Fruit fly (Drosophila melanogaster): ENCODE data around the gene CG45012.

CG45012 gene

DNA sequence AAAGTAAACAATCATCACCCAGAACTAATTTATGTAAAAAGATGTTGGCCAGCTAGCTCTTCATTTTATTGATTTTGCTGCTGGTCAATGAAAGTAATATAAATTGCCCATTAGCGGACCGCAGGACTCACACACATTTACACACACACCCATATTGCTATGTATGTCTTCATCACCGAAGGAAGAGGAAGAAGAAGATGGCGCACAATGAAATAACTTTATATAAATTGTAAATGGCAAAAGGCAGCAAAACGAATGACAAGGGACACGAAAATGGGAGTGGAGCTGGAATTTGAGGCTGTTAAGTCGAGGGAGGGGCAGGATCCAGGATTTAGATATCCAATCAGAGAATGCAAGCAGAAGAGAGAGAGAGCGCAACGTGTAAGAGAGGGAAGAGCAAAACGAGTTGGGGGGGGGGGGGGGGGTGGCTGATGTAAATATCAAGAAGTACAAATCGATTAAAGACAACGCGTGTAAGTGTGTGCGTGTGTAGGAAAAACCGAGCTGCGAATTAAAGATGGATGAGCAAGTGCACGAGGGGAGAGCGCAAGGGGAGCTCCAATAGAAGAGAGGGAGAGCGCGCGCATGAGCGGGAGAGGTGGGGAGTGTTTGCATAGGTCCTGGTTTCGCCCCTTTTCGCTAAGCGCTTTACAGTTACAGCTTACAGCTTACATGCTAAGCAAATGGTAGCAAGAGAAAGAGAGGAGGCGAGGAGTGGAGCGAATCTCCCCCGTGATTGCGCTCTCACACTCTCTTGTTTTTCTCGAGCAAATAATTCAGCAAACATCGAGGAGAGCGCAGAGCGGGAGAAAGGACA is 30.0 kb upstream of the CG45012 start (continued):
- TF ChIP-seq CG30403 (GFP tag; optimal IDR thresholded peaks at IDR 0.05) (no peak), chinmo (GFP tag; IDR thresholded peaks at IDR 0.05; ENCODE audit: partially characterized antibody) (0 out of 4 replicates have a peak, but pooled peaks have one; percentile 46), Trl (optimal IDR thresholded peaks at IDR 0.05) (peak; percentile 75 to 86), Trl (GFP tag; optimal IDR thresholded peaks at IDR 0.05) (no peak), CG34422 (GFP tag; IDR thresholded peaks at IDR 0.05) (0 out of 3 replicates have a peak, but pooled peaks have one; percentile 26), CG1024 (GFP tag; IDR thresholded peaks at IDR 0.05) (no peak), HLH4C (GFP tag; IDR thresholded peaks at IDR 0.05; ENCODE audit: partially characterized antibody) (0 out of 3 replicates have a peak, but pooled peaks have one; percentile 23), abd-A (tag; optimal IDR thresholded peaks at IDR 0.05) (peak; percentile 94), CG1832 (GFP tag; optimal IDR thresholded peaks at IDR 0.05) (peak; percentile 19), Med (GFP tag) (peak; percentile 59), ewg (GFP tag; optimal IDR thresholded peaks at IDR 0.05) (peak; percentile 86), seq (GFP tag; IDR thresholded peaks at IDR 0.05) (peak; percentile 11; the same call in 1 of the 2 replicates), psq (GFP tag; optimal IDR thresholded peaks at IDR 0.05) (peak; percentile 6), CG11695 (GFP tag; IDR thresholded peaks at IDR 0.05) (0 out of 3 replicates have a peak, but pooled peaks have one; percentile 31), sens (GFP tag) (peak; percentile 27), CG1647 (GFP tag; optimal IDR thresholded peaks at IDR 0.05) (no peak), CG10431 (GFP tag; optimal IDR thresholded peaks at IDR 0.05) (peak; percentile 15), CG3163 (GFP tag; optimal IDR thresholded peaks at IDR 0.05) (peak; percentile 35), Nf-YB (GFP tag; optimal IDR thresholded peaks at IDR 0.05) (peak; percentile 57), cg (GFP tag; optimal IDR thresholded peaks at IDR 0.05) (peak; percentile 33), mld (GFP tag; IDR thresholded peaks at IDR 0.05; ENCODE audit: partially characterized antibody) (no peak), insv (GFP tag; optimal IDR thresholded peaks at IDR 0.05) (peak in 1 of 2 experiments; percentile 32), vnd (GFP tag; IDR thresholded peaks at IDR 0.05; ENCODE audit: partially characterized antibody) (no peak), Deaf1 (tag; optimal IDR thresholded peaks at IDR 0.05) (peak; percentile 60), CG7357 (GFP tag; IDR thresholded peaks at IDR 0.05) (no peak), Rfx (GFP tag; IDR thresholded peaks at IDR 0.05) (0 out of 2 replicates have a peak, but pooled peaks have one; percentile 5), crol (GFP tag; IDR thresholded peaks at IDR 0.05) (peak; percentile 99), Drgx (GFP tag; IDR thresholded peaks at IDR 0.05) (0 out of 2 replicates have a peak, but pooled peaks have one; percentile 20), Hr39 (optimal IDR thresholded peaks at IDR 0.05) (peak; percentile 29), pzg (GFP tag; optimal IDR thresholded peaks at IDR 0.05) (no peak), yki (optimal IDR thresholded peaks at IDR 0.05) (peak; percentile 33), pros (GFP tag; optimal IDR thresholded peaks at IDR 0.05) (peak; percentile 47), Dll (GFP tag; IDR thresholded peaks at IDR 0.05; ENCODE audit: partially characterized antibody) (0 out of 4 replicates have a peak, but pooled peaks have one; percentile 23), CG17385 (GFP tag; optimal IDR thresholded peaks at IDR 0.05) (peak; percentile 56), CG34224 (GFP tag; IDR thresholded peaks at IDR 0.05; ENCODE audit: partially characterized antibody) (0 out of 3 replicates have a peak, but pooled peaks have one; percentile 33), shn (GFP tag; optimal IDR thresholded peaks at IDR 0.05) (no peak)

dm6 chr2L:11806022-11806700 is 28.2 kb upstream of the CG45012 start:
- TF ChIP-seq chn (GFP tag; optimal IDR thresholded peaks at IDR 0.05) (no peak), gem (tag; optimal IDR thresholded peaks at IDR 0.05) (no peak), CG33557 (GFP tag; optimal IDR thresholded peaks at IDR 0.05) (no peak), CG1832 (GFP tag; optimal IDR thresholded peaks at IDR 0.05) (no peak), yki (optimal IDR thresholded peaks at IDR 0.05) (no peak), CG17328 (GFP tag; IDR thresholded peaks at IDR 0.05) (no peak), odd (GFP tag; optimal IDR thresholded peaks at IDR 0.05) (no peak), Vsx1 (GFP tag; optimal IDR thresholded peaks at IDR 0.05) (no peak), tna (GFP tag; IDR thresholded peaks at IDR 0.05; ENCODE audit: partially characterized antibody) (no peak), CG14667 (GFP tag; IDR thresholded peaks at IDR 0.05) (no peak), sens (GFP tag) (peak; percentile 13), Atf-2 (GFP tag; optimal IDR thresholded peaks at IDR 0.05) (no peak), Blimp-1 (GFP tag; optimal IDR thresholded peaks at IDR 0.05) (no peak), CG18262 (tag; optimal IDR thresholded peaks at IDR 0.05) (no peak), schlank (tag; optimal IDR thresholded peaks at IDR 0.05) (no peak), CG31441 (GFP tag; IDR thresholded peaks at IDR 0.05) (no peak)

All from whole organism, embryonic.